Fruit fly (Drosophila melanogaster) Kc167 (cell line): Measurements from ENCODE around the gene Nost.
"Not testable (repeated sequence)": the region's sequence is repeated elsewhere in the genome, so short reads cannot be mapped to it uniquely, and the experiment has no call there.

Experiments used
- Myc ChIP-seq: fragments of >200 bp; optimal IDR thresholded peaks from 2 replicates; lab custom pipeline; 2017; ENCODE audit warnings: missing external identifiers
- Sin3A ChIP-seq: fragments of >200 bp; optimal IDR thresholded peaks from 2 replicates; lab custom pipeline; 2018; ENCODE audit warnings: missing external identifiers
- h ChIP-seq: fragments of >200 bp; optimal IDR thresholded peaks from 3 replicates; lab custom pipeline; 2018; ENCODE audit warnings: missing external identifiers
- insv ChIP-seq: fragments of >200 bp; optimal IDR thresholded peaks from 3 replicates; lab custom pipeline; 2018; ENCODE audit warnings: missing external identifiers
- psq ChIP-seq: fragments of >200 bp; optimal IDR thresholded peaks from 2 replicates; lab custom pipeline; 2017; ENCODE audit warnings: missing external identifiers
- ttk ChIP-seq: sonication (Bioruptor generic); optimal IDR thresholded peaks from 2 replicates; lab custom pipeline; 2017; ENCODE audit warnings: missing external identifiers

The Nost gene

DNA sequence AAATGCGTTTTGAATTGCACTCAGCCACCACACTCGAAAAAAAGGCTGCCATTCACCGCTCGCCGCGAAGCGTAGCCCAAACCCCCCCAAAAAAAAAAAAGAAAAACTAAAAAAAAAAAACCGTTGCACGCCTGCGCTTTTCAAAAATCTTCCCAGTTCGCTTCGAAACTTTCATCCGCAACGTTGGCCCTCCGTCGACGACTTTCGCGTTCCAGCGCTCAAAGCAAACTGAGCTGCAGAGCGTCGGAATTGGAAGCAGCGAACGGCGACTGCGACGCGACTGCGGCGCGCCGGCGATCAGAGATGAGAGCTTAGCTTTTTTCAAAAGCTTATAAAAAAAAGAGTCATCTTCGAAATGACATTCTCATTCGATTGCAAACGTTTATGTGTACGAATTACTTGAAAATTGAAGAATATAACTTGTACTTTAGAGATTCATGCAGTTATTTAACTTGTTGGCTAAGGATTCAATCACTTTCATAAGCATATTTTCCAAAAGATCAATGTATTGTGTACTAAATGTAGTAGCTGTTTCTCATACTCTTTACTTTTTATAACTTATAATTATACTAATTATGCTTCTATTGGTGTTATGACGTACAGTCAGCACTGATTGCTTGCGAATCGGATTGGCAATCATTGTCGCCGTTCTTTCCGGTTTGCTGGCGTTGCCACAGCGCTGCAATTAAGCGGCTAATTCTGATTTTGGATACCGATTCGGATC is 37.9 kb downstream of the Nost start, which contains the start of gene CG15365:
CG15365 (minus strand) TSS at position 230 of the 724 bp plus-strand sequence.
- TF ChIP-seq insv (lab: Kevin White, UChicago) (no peak), ttk (lab: Kevin White, UChicago) (no peak), Myc (lab: Kevin White, UChicago) (no peak), h (lab: Kevin White, UChicago) (no peak), psq (lab: Kevin White, UChicago) (no peak), Sin3A (no peak)

DNA sequence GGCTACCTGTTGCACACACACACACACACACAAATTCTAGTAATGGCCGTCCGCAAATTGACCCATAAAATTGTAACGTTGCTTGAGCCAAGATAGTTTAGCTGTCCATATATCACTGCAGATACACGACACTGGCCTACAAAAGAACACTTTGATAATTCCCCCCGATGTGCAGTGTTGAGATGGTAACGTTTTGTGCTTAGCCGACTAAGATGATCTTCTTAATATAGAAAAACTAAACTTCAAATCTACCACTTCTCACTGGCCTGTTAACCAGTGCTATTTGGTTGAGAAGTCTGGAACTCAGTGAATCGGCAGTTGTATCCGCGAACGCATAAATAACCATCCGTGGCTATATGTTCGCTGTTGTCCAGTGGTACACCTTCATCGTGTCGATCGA is 38.8 kb downstream of the Nost start:
- TF ChIP-seq Sin3A (no peak), ttk (lab: Kevin White, UChicago) (no peak), h (lab: Kevin White, UChicago) (no peak), psq (lab: Kevin White, UChicago) (no peak), insv (lab: Kevin White, UChicago) (no peak), Myc (lab: Kevin White, UChicago) (no peak)

DNA sequence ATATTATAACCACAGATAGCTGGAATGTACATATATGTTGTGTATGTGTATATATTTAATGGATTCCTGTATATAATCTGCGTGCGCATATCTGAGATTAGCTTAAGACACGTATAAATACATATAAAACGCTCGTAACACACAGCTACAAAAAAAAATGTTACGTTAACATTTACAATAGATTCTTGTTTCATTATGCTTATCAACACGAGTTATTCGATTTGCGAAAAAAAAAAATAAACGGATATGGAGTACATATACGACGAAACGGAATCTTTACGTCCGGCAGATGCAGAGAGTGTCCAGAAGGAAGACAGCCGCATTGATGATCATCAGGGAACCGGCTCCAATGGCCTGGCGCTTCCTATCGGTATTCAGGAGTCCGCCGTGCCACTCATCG is 41.3 kb downstream of the Nost start, which contains the start of gene CG10970:
CG10970 (minus strand) TSS at position 101 of the 400 bp plus-strand sequence.
- TF ChIP-seq Sin3A: no peak
- no peak for TF ChIP-seq Myc (lab: Kevin White, UChicago)
- no peak for TF ChIP-seq ttk (lab: Kevin White, UChicago)
- no peak for TF ChIP-seq h (lab: Kevin White, UChicago)
- no peak for TF ChIP-seq psq (lab: Kevin White, UChicago)
- no peak for TF ChIP-seq insv (lab: Kevin White, UChicago)

DNA sequence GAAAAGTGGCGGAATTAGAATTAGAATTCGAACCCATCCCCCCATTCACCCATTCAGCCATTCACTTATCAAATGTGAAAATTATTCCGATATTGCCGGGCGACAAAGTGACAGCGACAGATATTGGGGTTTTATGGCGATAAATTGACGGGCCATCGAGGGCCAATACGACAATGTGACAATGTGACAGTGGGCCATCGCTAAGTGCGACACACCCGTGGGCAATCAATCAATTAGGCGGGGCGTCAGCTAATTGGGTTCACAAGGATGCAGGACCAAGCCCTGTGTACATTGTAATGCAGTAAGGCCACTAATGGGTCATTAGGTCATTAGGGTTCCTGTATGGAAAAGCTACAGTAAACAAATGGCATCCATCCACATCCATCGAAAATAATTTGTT is 44.0 kb downstream of the Nost start:
- TF ChIP-seq Myc (lab: Kevin White, UChicago) (no peak), psq (lab: Kevin White, UChicago) (no peak), ttk (lab: Kevin White, UChicago) (no peak), h (lab: Kevin White, UChicago) (no peak), Sin3A (no peak), insv (lab: Kevin White, UChicago) (no peak)

DNA sequence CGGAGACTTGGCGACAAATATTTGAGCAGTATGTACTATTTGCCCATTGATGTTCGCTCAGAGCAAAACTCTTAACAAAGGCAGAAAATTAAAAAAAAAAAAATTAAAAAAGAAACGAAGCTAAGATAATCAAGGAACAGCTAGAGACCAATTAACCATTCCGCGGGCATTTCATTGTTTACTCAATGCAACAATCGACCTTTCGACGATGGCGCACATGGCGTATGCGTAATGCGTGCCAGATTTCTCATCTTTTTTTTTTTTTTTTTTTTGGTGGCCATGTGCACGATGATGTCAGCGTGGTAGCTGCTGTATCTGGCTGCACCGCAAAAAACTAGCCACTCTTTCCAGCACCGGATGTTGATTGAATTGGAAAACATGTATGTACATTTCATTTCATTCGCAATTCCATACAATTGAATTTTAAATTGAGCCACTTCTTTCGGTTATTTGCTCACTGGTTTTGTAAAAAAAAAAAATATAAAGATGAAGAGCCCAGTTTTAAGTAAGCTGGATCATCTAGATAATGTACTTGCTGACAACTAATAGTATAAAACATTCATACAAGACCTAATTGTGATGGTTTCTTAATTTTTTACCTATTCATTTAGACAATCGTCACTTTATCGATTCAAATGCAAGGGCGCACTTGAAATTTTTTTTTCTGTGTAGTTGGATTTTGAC is 45.8 kb downstream of the Nost start:
- no peak for TF ChIP-seq h (lab: Kevin White, UChicago)
- no peak for TF ChIP-seq psq (lab: Kevin White, UChicago)
- TF ChIP-seq ttk (lab: Kevin White, UChicago): no peak
- TF ChIP-seq Sin3A: no peak
- TF ChIP-seq Myc (lab: Kevin White, UChicago): no peak
- no peak for TF ChIP-seq insv (lab: Kevin White, UChicago)

DNA sequence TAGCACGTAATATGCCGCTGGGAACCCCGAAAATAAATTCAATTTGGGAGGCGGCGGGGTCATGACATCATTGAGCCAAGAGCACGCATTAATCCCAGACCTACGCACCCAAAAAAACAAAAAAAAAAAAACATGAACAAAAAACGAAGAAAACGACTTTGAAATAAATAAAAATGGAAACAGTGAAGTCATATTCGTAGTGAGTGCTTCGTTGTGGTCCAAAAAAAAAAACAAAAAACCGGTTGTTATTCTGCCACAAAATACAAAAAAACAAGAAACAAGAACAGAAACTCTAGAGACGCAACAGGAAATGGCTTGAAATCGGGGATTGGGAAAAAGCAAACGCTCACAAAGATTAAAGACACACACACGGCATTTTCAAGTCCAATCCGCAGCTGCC is 47.6 kb downstream of the Nost start:
- TF ChIP-seq ttk (lab: Kevin White, UChicago) (no peak), insv (lab: Kevin White, UChicago) (no peak), h (lab: Kevin White, UChicago) (no peak), psq (lab: Kevin White, UChicago) (no peak), Myc (lab: Kevin White, UChicago) (no peak), Sin3A (no peak)

DNA sequence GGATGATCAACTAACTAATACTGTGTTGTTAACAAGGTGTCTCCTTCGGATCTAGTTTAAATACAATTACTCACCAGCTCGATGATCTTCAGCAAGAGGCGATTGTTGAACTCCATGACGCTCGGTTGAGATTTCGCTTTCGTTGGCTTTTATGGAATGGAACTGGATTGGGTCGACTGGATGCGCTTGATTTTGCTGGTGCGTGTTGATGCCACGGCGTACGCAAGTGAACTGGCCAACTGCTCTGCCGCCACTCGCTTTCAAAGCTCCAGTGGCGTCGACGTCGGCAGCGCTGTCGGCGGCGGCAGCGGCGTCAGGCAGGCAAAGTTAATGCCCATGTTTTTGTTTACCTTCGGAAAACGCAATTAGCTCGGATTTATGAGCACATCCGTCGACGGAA is 48.3 kb downstream of the Nost start, which contains the start of gene CG44325:
CG44325 (minus strand) TSS at position 237 of the 400 bp plus-strand sequence.
- TF ChIP-seq insv (lab: Kevin White, UChicago): no peak
- TF ChIP-seq ttk (lab: Kevin White, UChicago): no peak
- TF ChIP-seq Myc (lab: Kevin White, UChicago): no peak
- no peak for TF ChIP-seq h (lab: Kevin White, UChicago)
- no peak for TF ChIP-seq psq (lab: Kevin White, UChicago)
- no peak for TF ChIP-seq Sin3A

DNA sequence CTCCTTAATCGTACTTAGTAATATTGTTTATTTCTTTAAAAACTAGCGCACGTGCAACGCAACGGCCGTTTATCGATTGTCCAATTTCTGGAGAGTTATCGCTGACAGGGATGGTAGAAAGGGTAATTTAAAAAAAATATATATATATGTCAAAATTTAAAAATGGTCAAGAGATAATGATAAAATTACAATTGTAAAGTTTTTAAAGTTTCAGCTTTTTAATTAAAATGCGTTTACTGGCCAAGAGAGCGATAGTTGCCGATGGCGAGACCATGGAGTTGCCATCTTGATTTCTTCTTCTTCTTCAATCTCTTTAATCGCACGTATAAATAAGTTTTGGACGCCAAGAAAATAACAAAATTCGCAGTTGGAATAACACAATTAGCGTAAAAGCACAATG is 51.0 kb downstream of the Nost start, which contains the start of the genes CG7246 and HP1b:
CG7246 (minus strand) TSS at position 96 of the 400 bp plus-strand sequence.
HP1b (plus strand) TSS at position 102 of the 400 bp plus-strand sequence.
- TF ChIP-seq Sin3A (no peak), h (lab: Kevin White, UChicago) (no peak), psq (lab: Kevin White, UChicago) (no peak), insv (lab: Kevin White, UChicago) (no peak), ttk (lab: Kevin White, UChicago) (no peak), Myc (lab: Kevin White, UChicago) (no peak)

DNA sequence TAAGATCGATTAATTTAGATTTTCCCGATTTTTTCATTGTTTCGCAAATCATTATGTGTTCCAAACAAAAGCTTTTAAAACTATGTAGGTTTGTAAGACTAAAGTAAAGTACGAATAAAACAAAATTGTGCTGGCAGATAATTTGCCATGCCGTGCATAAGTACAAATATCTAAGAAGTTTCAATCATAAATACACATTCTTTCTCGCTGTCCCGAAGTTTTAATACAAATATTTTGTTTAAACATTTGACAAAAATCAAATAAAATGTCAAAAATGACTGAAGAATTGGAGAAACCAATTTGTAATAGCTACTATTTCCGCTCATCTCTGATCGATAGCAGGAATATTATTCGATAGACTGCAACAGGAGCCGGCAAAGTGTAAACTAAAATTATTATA is 52.6 kb downstream of the Nost start, which contains the start of gene APC4:
APC4 (plus strand) TSS at position 332 of the 400 bp plus-strand sequence.
- TF ChIP-seq h (lab: Kevin White, UChicago) (no peak), psq (lab: Kevin White, UChicago) (no peak), insv (lab: Kevin White, UChicago) (no peak), Sin3A (no peak), ttk (lab: Kevin White, UChicago) (no peak), Myc (lab: Kevin White, UChicago) (no peak)

DNA sequence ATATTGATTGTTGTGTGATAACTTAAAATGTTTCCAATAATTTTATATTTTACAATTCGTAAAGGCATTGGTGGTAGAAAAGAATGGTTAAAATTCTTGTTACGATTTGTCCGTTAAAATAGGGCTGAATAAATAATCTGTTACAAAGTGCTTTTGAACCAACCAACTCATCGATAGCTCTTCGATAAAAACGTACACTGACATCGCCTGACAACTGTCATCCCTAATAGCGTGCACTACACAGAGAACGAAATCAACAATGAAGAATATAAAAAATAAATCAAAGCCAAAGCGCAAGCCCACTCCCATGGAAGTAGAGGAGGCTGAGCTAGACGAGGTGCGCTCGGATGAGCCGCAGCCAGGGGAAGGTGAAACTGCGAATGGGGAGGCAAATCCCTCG is 55.7 kb downstream of the Nost start, which contains the start of gene CG32708:
CG32708 (plus strand) TSS at position 207 of the 400 bp plus-strand sequence.
- TF ChIP-seq Myc (lab: Kevin White, UChicago) (no peak), psq (lab: Kevin White, UChicago) (no peak), h (lab: Kevin White, UChicago) (no peak), insv (lab: Kevin White, UChicago) (no peak), Sin3A (no peak), ttk (lab: Kevin White, UChicago) (no peak)

DNA sequence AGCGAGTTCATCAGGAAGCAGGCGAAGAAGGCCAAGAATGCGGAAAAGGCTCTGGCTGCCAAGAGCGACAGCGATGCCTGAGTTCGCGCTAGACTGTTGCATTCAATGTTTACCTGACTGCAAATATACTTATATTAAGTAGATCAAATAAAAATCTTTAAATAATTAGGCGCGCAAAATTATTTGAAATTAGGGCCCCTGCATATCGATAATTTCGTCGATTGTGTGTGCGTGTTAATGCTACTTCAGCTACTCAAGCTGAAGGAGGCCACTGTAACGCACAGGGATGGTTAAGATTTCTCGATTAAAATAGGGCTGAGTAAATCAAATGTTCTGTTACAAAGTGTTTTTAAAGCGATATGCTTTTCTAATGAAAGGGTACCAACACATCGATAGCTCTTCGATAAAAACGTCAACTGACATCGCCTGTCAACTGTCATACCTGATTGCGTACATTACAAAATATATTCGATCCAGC is 56.7 kb downstream of the Nost start, which contains the start of gene CG32706:
CG32706 (plus strand) TSS at position 428 of the 478 bp plus-strand sequence.
- not testable (repeated sequence) for TF ChIP-seq ttk, h, insv (lab: Kevin White, UChicago)
